Worm (Caenorhabditis elegans) whole organism, L4/young adult: ENCODE results near the gene ttbk-2.1.

Source experiments
- W03F9.2 ChIP-seq: fragments of 150-350 bp; optimal IDR thresholded peaks from 2 replicates; lab custom pipeline; 2014; ENCODE audit warnings: missing biosample characterization, missing genetic modification characterization
- dao-5 ChIP-seq: sonication (generic microtip); optimal IDR thresholded peaks from 2 replicates; lab custom pipeline; 2016; ENCODE audit warnings: missing genotype, missing genetic modification characterization, moderate library complexity, missing compliant biosample characterization

- TF ChIP-seq dao-5 (tag; lab: Kevin White, UChicago) (no peak), W03F9.2 (tag; lab: Kevin White, UChicago) (no peak)
These were observed 30.4 kb downstream of the ttbk-2.1 start for ce11 chrIV:5288932-5289331.
